Worm (Caenorhabditis elegans): Measurements from ENCODE around the gene sut-1.
A peak's percentile ranks its signal among the peaks of the same experiment; 100 is the strongest.

sut-1 gene

ce11 chrII:1075424-1075823 is 47.6 kb downstream of the sut-1 start, which contains the start of gene K02E7.11:
Gene K02E7.11, minus strand, starts transcription at chrII:1075524.
- TF ChIP-seq lsy-2 (tag; optimal IDR thresholded peaks at IDR 0.05) (no peak), sem-2 (GFP tag; optimal IDR thresholded peaks at IDR 0.05) (no peak), mep-1 (tag; optimal IDR thresholded peaks at IDR 0.05) (no peak), unc-120 (tag; optimal IDR thresholded peaks at IDR 0.05; ENCODE audit: poor library complexity, severe bottlenecking) (no peak), hlh-1 (tag; optimal IDR thresholded peaks at IDR 0.05) (no peak), nhr-28 (tag; optimal IDR thresholded peaks at IDR 0.05) (no peak), M03D4.4 (tag; optimal IDR thresholded peaks at IDR 0.05) (no peak)

ce11 chrII:1072106-1072505 is 51.0 kb downstream of the sut-1 start, which contains the start of gene K02E7.4:
Gene K02E7.4, plus strand, starts transcription at chrII:1072406.
- TF ChIP-seq M03D4.4 (tag; optimal IDR thresholded peaks at IDR 0.05) (no peak), cnd-1 (tag; optimal IDR thresholded peaks at IDR 0.05) (no peak), ztf-11 (tag; optimal IDR thresholded peaks at IDR 0.05) (no peak), elt-1 (tag; optimal IDR thresholded peaks at IDR 0.05; ENCODE audit: borderline replicate concordance, insufficient read depth) (no peak), bed-3 (GFP tag; optimal IDR thresholded peaks at IDR 0.05) (no peak), flh-1 (GFP tag; optimal IDR thresholded peaks at IDR 0.05) (no peak), ceh-39 (tag; optimal IDR thresholded peaks at IDR 0.05) (no peak), nhr-237 (tag; optimal IDR thresholded peaks at IDR 0.05) (no peak), ceh-43 (GFP tag; optimal IDR thresholded peaks at IDR 0.05) (no peak), unc-39 (tag; optimal IDR thresholded peaks at IDR 0.05) (no peak), unc-120 (tag; optimal IDR thresholded peaks at IDR 0.05; ENCODE audit: poor library complexity, severe bottlenecking) (no peak)

ce11 chrII:1071432-1071831 is 51.6 kb downstream of the sut-1 start:
- TF ChIP-seq lsy-2 (tag; optimal IDR thresholded peaks at IDR 0.05) (peak; percentile 61), ceh-43 (GFP tag; optimal IDR thresholded peaks at IDR 0.05) (no peak)
